Worm (Caenorhabditis elegans) whole organism, early embryonic: Measurements from ENCODE around the gene snap-1.
A peak's percentile ranks its signal among the peaks of the same experiment; 100 is the strongest.

Experiments used
- B0310.2 ChIP-seq: sonication (generic microtip); optimal IDR thresholded peaks from 2 replicates; lab custom pipeline; 2016; ENCODE audit warnings: mild to moderate bottlenecking, missing genetic modification characterization, missing compliant biosample characterization
- F13C5.2 ChIP-seq: sonication (generic microtip); optimal IDR thresholded peaks from 2 replicates; lab custom pipeline; 2017; ENCODE audit warnings: mild to moderate bottlenecking, missing genetic modification characterization, inconsistent platforms, missing compliant biosample characterization
- aly-1 ChIP-seq: sonication (generic microtip); optimal IDR thresholded peaks from 2 replicates; lab custom pipeline; 2016; ENCODE audit warnings: missing genetic modification characterization, missing compliant biosample characterization
- ama-1 ChIP-seq: fragments of 150-350 bp; optimal IDR thresholded peaks from 2 replicates; lab custom pipeline; 2014
- ceh-13 ChIP-seq: fragments of 200-800 bp; sonication (Bioruptor generic); optimal IDR thresholded peaks from 2 replicates; lab custom pipeline; 2018; ENCODE audit warnings: mild to moderate bottlenecking, missing genetic modification characterization, missing compliant biosample characterization
- ceh-36 ChIP-seq: sonication (generic microtip); optimal IDR thresholded peaks from 2 replicates; lab custom pipeline; 2016; ENCODE audit warnings: missing genetic modification characterization, inconsistent platforms, missing compliant biosample characterization
- ets-7 ChIP-seq: sonication (generic microtip); optimal IDR thresholded peaks from 2 replicates; lab custom pipeline; 2016; ENCODE audit warnings: missing genotype, missing genetic modification characterization, missing compliant biosample characterization
- flt-1 ChIP-seq: fragments of 200-800 bp; sonication (Bioruptor generic); IDR thresholded peaks from 2 replicates; pipeline ENCODE4 v1.3.6; 2022; ENCODE audit warnings: missing genetic modification characterization, missing compliant biosample characterization
- hmbx-1 ChIP-seq: sonication (generic microtip); optimal IDR thresholded peaks from 2 replicates; lab custom pipeline; 2016; ENCODE audit warnings: mild to moderate bottlenecking, missing genetic modification characterization, missing compliant biosample characterization
- hmg-4 ChIP-seq: fragments of 200-800 bp; sonication (Bioruptor generic); optimal IDR thresholded peaks from 2 replicates; lab custom pipeline; 2018; ENCODE audit warnings: mild to moderate bottlenecking, missing genetic modification characterization, missing compliant biosample characterization
- hnd-1 ChIP-seq: sonication (generic microtip); optimal IDR thresholded peaks from 2 replicates; lab custom pipeline; 2016; ENCODE audit warnings: missing genetic modification characterization, missing compliant biosample characterization
- pes-1 ChIP-seq: fragments of 200-800 bp; sonication (Bioruptor generic); IDR thresholded peaks from 2 replicates; pipeline ENCODE4 v1.3.6; 2022; ENCODE audit warnings: missing genetic modification reagents, missing genetic modification characterization, missing compliant biosample characterization
- scrt-1 ChIP-seq: fragments of 200-800 bp; sonication (Bioruptor generic); IDR thresholded peaks from 2 replicates; pipeline ENCODE4 v1.3.6; 2022; ENCODE audit warnings: missing genetic modification characterization, missing compliant biosample characterization
- sea-1 ChIP-seq: fragments of 200-800 bp; sonication (Bioruptor generic); conservative IDR thresholded peaks from 2 replicates; pipeline ENCODE4 v1.3.6; 2022; ENCODE audit warnings: missing genetic modification characterization, missing compliant biosample characterization
- tbx-11 ChIP-seq: fragments of 200-800 bp; sonication (Bioruptor generic); IDR thresholded peaks from 2 replicates; pipeline ENCODE4 v1.3.6; 2022; ENCODE audit warnings: missing genetic modification characterization, missing compliant biosample characterization
- tbx-37 ChIP-seq: fragments of 200-800 bp; sonication (Bioruptor generic); conservative IDR thresholded peaks from 2 replicates; pipeline ENCODE4 v1.3.6; 2022; ENCODE audit warnings: missing genetic modification reagents, missing genetic modification characterization, missing compliant biosample characterization
- tra-4 ChIP-seq: sonication (generic microtip); optimal IDR thresholded peaks from 2 replicates; lab custom pipeline; 2017; ENCODE audit warnings: missing genetic modification characterization, missing compliant biosample characterization

snap-1 gene

DNA sequence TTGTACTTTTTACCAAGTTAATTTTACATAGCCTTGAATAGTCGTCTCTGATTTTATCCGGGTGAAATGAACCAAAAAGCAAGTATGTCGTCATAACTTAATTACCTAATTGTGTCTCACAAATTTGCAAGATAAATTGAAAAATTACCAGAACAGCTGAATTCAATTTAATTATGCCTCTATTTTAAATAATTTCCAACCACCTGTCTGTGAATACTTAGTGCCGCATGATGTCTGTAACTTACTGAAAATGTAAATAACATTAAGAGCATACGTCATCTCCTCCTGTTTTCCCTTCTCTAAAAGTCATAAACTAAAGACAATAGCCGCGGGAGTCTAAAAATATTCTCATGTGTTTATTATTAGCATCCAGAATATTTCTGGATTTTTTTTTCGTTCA, 39.9 kb downstream of the snap-1 start:
- TF ChIP-seq tbx-11 (GFP tag; lab: Robert Waterston, UW) (no peak), ets-7 (no peak), tra-4 (no peak), aly-1 (tag; lab: Kevin White, UChicago) (no peak), scrt-1 (no peak), tbx-37 (GFP tag; lab: Robert Waterston, UW) (no peak), hmbx-1 (no peak), hnd-1 (tag; lab: Kevin White, UChicago) (no peak)

DNA sequence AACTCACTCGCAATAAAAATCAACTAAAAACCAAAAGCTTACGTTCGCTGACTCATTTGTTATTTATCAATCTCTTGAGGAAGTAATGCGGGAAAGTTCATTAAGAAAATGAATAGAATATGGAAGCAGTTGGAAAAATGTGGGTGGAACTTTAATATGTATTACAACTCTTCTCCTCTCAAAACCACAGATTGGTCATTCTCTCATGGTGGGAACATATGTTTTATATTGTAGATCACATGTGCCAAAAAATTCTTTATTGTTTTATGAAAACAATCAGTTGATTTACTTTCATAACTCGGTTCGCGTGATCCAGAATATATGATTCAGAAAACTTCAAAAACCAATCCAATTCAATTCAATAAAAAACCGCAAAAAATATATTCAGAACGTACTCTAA, 41.3 kb downstream of the snap-1 start:
- no peak for TF ChIP-seq sea-1
- no peak for TF ChIP-seq ceh-36 (tag; lab: Kevin White, UChicago)
- TF ChIP-seq tbx-37 (GFP tag; lab: Robert Waterston, UW) = no peak
- no peak for TF ChIP-seq ama-1 (lab: Kevin White, UChicago)
- no peak for TF ChIP-seq scrt-1
- no peak for TF ChIP-seq F13C5.2 (tag; lab: Kevin White, UChicago)
- no peak for TF ChIP-seq tra-4
- no peak for TF ChIP-seq hmg-4 (GFP tag; lab: Kevin White, UChicago)
- no peak for TF ChIP-seq tbx-11 (GFP tag; lab: Robert Waterston, UW)
- no peak for TF ChIP-seq flt-1 (GFP tag; lab: Robert Waterston, UW)
- TF ChIP-seq B0310.2 (tag; lab: Kevin White, UChicago) = no peak
- TF ChIP-seq pes-1 (GFP tag; lab: Robert Waterston, UW) = no peak

DNA sequence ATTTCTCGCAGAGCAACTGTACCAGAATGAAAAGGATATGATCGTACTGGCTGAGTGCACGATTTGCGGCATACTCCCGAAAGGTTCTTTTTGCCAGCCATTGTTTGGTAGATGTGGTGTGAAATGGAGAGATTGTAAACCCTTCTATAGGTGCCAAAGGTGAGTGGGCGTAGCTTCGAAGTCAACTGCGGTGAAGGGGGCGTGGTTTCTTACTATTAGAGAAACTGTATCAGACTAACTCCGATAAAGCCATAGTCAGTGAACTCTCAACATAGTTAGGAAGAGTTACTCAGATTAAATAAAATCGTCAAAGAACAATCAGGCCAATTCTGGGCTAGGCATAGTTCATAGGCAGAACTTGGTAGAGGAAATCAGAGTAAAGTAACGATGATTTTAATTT, 46.9 kb downstream of the snap-1 start, which contains the start of gene F20D6.9:
Gene F20D6.9, minus strand, starts transcription at position 101 of the 400 bp plus-strand sequence.
- TF ChIP-seq hmg-4 (GFP tag; lab: Kevin White, UChicago) = no peak
- no peak for TF ChIP-seq aly-1 (tag; lab: Kevin White, UChicago)
- no peak for TF ChIP-seq B0310.2 (tag; lab: Kevin White, UChicago)
- TF ChIP-seq ceh-13 (GFP tag; lab: Kevin White, UChicago) = no peak
- TF ChIP-seq flt-1 (GFP tag; lab: Robert Waterston, UW) = no peak
- no peak for TF ChIP-seq F13C5.2 (tag; lab: Kevin White, UChicago)
- TF ChIP-seq tbx-37 (GFP tag; lab: Robert Waterston, UW) = no peak
- TF ChIP-seq scrt-1 = no peak
- TF ChIP-seq hnd-1 (tag; lab: Kevin White, UChicago) = no peak
- TF ChIP-seq tra-4 = no peak
- no peak for TF ChIP-seq sea-1
- TF ChIP-seq tbx-11 (GFP tag; lab: Robert Waterston, UW) = no peak
- TF ChIP-seq ama-1 (lab: Kevin White, UChicago) = no peak
- no peak for TF ChIP-seq hmbx-1
- TF ChIP-seq pes-1 (GFP tag; lab: Robert Waterston, UW) = no peak
- TF ChIP-seq ceh-36 (tag; lab: Kevin White, UChicago) = no peak
- no peak for TF ChIP-seq ets-7

DNA sequence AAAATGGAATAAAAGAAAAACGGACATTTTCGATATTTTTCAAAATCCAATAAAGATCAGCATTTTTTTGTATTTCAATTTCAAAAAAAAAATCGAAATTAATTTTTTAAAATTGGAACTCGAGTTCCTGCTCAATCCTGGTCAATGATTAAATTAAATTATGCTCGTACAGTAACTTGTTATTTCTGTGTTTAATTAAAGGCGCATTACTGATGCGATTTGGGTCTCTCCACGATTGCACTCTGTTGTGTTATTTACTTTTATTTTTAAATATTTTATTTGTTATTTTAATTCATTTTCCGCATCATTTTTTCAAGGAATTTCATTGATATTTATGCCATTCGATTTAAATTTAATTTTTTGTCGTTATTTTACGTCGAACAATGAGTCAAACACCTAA, 47.9 kb downstream of the snap-1 start:
- no peak for TF ChIP-seq sea-1
- TF ChIP-seq hmbx-1 = no peak
- no peak for TF ChIP-seq tbx-37 (GFP tag; lab: Robert Waterston, UW)
- TF ChIP-seq aly-1 (tag; lab: Kevin White, UChicago) = no peak
- no peak for TF ChIP-seq scrt-1
- TF ChIP-seq ceh-13 (GFP tag; lab: Kevin White, UChicago) = no peak
- no peak for TF ChIP-seq hmg-4 (GFP tag; lab: Kevin White, UChicago)
- no peak for TF ChIP-seq tra-4
- no peak for TF ChIP-seq B0310.2 (tag; lab: Kevin White, UChicago)
- no peak for TF ChIP-seq F13C5.2 (tag; lab: Kevin White, UChicago)
- no peak for TF ChIP-seq tbx-11 (GFP tag; lab: Robert Waterston, UW)
- no peak for TF ChIP-seq ama-1 (lab: Kevin White, UChicago)
- TF ChIP-seq ceh-36 (tag; lab: Kevin White, UChicago) = no peak
- no peak for TF ChIP-seq flt-1 (GFP tag; lab: Robert Waterston, UW)
- no peak for TF ChIP-seq ets-7
- TF ChIP-seq hnd-1 (tag; lab: Kevin White, UChicago) = no peak
- TF ChIP-seq pes-1 (GFP tag; lab: Robert Waterston, UW) = no peak

DNA sequence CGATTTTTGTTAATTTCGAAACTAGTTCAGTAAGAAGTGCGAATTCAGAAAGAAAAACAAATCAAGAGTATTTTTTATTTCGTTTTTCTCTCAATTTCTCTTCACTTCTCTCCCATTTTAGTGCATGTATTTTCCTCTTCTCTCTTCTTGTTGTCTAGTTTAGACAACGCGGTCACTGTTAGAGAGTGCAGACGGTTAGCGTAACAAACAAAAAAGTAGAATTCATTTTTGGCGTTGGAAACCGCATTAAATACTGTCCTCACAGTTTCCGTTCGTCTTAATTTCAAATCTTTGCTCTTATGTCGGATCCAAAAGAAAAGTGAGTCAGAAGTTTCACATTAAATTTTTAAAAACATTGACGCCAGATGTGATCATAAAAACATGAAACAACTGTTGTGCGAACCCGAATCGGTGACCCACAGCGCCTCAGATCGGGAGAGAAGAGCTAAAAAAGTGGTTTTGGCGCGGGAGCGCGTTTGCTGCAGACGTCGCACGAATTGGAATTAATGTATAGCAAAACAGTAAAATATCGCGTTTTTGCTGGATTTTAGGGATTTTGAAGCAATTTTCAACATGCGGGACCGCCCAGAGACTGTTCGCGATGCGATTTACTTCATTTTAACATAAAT, 48.6 kb downstream of the snap-1 start, which contains the start of gene srp-7:
Gene srp-7, plus strand, starts transcription at position 213 of the 629 bp plus-strand sequence.
- TF ChIP-seq ets-7 (no peak), scrt-1 (peak; percentile 36; the same call in 1 of the 2 replicates)
